Worm (Caenorhabditis elegans) whole organism, mixed stage, embryonic: ENCODE data around the gene ZK370.6.

Experiments used
- ceh-83 ChIP-seq: fragments of 200-800 bp; sonication (Bioruptor generic); optimal IDR thresholded peaks from 2 replicates; lab custom pipeline; 2018; ENCODE audit warnings: mild to moderate bottlenecking, missing genetic modification characterization, missing compliant biosample characterization
- ces-1 ChIP-seq: fragments of 150-350 bp; optimal IDR thresholded peaks from 2 replicates; lab custom pipeline; 2014; ENCODE audit warnings: missing biosample characterization, missing genetic modification reagents, missing genetic modification characterization
- cnd-1 ChIP-seq: fragments of 200-800 bp; sonication (Bioruptor generic); optimal IDR thresholded peaks from 2 replicates; lab custom pipeline; 2018; ENCODE audit warnings: mild to moderate bottlenecking, missing genetic modification characterization, missing compliant biosample characterization
- elt-1 ChIP-seq: sonication (generic microtip); optimal IDR thresholded peaks from 2 replicates; lab custom pipeline; 2017; ENCODE audit warnings: missing genetic modification characterization, mild to moderate bottlenecking, missing compliant biosample characterization, antibody characterized with exemption, moderate library complexity, borderline replicate concordance; ENCODE audit not compliant: insufficient read depth
- flh-1 ChIP-seq: fragments of 200-800 bp; sonication (Bioruptor generic); optimal IDR thresholded peaks from 2 replicates; lab custom pipeline; 2018; ENCODE audit warnings: mild to moderate bottlenecking, missing genetic modification characterization, moderate library complexity, missing compliant biosample characterization
- lin-13 ChIP-seq: fragments of 150-350 bp; optimal IDR thresholded peaks from 2 replicates; lab custom pipeline; 2014; ENCODE audit warnings: missing biosample characterization, missing genetic modification characterization
- lsy-2 ChIP-seq: fragments of 150-350 bp; optimal IDR thresholded peaks from 2 replicates; lab custom pipeline; 2014; ENCODE audit warnings: missing biosample characterization, missing genetic modification characterization
- nhr-12 ChIP-seq: fragments of 150-350 bp; optimal IDR thresholded peaks from 2 replicates; lab custom pipeline; 2014; ENCODE audit warnings: missing biosample characterization, missing genetic modification characterization
- nhr-2 ChIP-seq: fragments of 150-350 bp; optimal IDR thresholded peaks from 2 replicates; lab custom pipeline; 2014; ENCODE audit warnings: missing biosample characterization, missing genetic modification characterization
- nhr-237 ChIP-seq: fragments of 150-350 bp; optimal IDR thresholded peaks from 2 replicates; lab custom pipeline; 2014; ENCODE audit warnings: missing biosample characterization, missing genetic modification characterization
- pha-4 ChIP-seq: fragments of 150-350 bp; optimal IDR thresholded peaks from 2 replicates; lab custom pipeline; 2018; ENCODE audit warnings: missing biosample characterization, missing genetic modification reagents, missing genetic modification characterization
- snpc-4 ChIP-seq: fragments of 150-350 bp; optimal IDR thresholded peaks from 2 replicates; lab custom pipeline; 2014; ENCODE audit warnings: missing biosample characterization, missing genetic modification characterization
- unc-39 ChIP-seq: fragments of 150-350 bp; optimal IDR thresholded peaks from 2 replicates; lab custom pipeline; 2014; ENCODE audit warnings: missing biosample characterization, missing genetic modification characterization
- ztf-11 ChIP-seq: fragments of 150-350 bp; optimal IDR thresholded peaks from 2 replicates; lab custom pipeline; 2014; ENCODE audit warnings: missing biosample characterization, missing genetic modification characterization

DNA sequence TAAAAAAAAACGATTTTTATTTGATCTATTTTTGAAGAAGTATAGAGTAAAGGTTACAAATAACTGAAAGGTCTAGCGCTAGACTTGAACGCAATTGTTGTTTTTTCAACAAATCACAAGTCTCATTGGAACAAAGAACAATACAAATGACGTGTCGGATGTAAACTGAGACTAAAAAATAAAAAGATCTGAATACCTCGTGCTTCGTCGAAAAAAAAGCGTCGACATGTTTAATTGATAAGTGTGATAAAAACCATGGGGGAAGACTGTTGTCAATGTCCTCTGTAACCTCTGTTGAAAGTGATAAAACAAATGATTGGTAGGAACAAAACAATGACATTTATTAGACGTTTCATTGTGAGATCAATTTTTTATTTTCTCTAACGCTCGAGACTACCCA is 39.1 kb upstream of the ZK370.6 start:
- TF ChIP-seq lin-13 (tag; lab: Kevin White, UChicago): no peak
- TF ChIP-seq lsy-2: no peak
- no peak for TF ChIP-seq unc-39 (tag; lab: Kevin White, UChicago)
- no peak for TF ChIP-seq nhr-237 (tag; lab: Kevin White, UChicago)
- TF ChIP-seq nhr-12 (tag; lab: Kevin White, UChicago): no peak
- TF ChIP-seq nhr-2 (tag; lab: Kevin White, UChicago): no peak
- no peak for TF ChIP-seq ztf-11
- no peak for TF ChIP-seq ceh-83
- TF ChIP-seq ces-1 (GFP tag; lab: Kevin White, UChicago): no peak
- TF ChIP-seq pha-4 (tag; lab: Kevin White, UChicago): no peak
- TF ChIP-seq flh-1 (GFP tag; lab: Kevin White, UChicago): no peak
- no peak for TF ChIP-seq elt-1 (tag; lab: Kevin White, UChicago)
- no peak for TF ChIP-seq snpc-4 (tag; lab: Kevin White, UChicago)
- TF ChIP-seq cnd-1 (tag; lab: Kevin White, UChicago): no peak
